Worm (Caenorhabditis elegans): ENCODE results near the gene R05F9.7.

Gene R05F9.7

DNA sequence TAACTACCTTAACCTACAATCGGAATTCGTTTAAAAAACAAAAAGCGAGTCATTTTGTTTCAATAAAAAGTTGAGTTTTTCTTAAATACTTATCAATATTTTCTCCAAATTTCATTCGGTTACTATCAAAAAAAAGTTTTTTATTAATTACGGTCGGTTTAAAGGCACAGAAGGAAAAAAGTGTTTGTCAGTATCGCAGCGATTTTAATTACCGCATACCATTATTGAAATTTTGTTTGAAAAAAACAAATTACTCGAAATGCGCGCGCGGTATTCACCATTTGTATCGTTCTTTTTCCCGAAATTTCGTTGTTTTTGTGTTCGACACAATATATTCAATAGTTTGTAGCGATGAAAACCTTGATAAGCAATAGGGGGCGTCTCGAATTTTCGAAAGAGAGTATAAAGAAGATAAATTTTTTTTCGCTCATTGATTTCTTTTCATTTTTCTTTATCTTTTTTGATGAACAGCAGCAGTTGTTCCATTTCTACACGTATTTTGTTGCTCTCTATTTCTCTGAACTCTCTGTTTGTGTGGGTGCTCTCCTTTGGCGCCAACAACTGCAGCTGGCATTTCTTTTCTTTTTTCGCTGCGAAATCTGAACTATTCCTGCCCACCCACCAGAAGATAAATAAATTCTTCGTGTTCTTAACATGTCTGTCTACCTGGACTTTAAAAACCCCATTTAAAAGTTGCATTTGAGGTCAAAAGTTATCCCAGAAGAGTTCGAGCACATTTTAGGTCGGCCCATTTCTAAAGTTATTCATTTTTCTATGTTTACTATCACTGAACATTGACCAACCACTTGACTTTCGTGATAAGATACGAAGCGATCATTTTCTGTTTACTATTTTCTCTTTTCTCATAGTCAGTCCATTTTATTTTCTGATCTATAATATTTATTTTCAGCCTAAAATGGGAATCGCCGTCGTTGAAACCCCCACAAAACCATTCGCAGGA, 2.7 kb downstream of the R05F9.7 start, which contains the start of gene pgm-1 (continued):
- TF ChIP-seq snpc-4 (GFP tag; optimal IDR thresholded peaks at IDR 0.05), result no peak
- TF ChIP-seq snpc-4 (tag; optimal IDR thresholded peaks at IDR 0.05), result no peak
- TF ChIP-seq him-1 (tag; optimal IDR thresholded peaks at IDR 0.05), result no peak
- TF ChIP-seq F10E7.11 (tag; optimal IDR thresholded peaks at IDR 0.05), result no peak
- TF ChIP-seq snpc-1.3 (tag; optimal IDR thresholded peaks at IDR 0.05; ENCODE audit: insufficient read depth), result peak; percentile 8
- TF ChIP-seq snpc-3.4 (tag; optimal IDR thresholded peaks at IDR 0.05), result no peak
- no peak for TF ChIP-seq nhr-179 (tag; optimal IDR thresholded peaks at IDR 0.05)
- TF ChIP-seq ztf-6 (GFP tag; IDR thresholded peaks at IDR 0.05), result no peak
- peak; percentile 52; the same call in 1 of the 2 replicates for TF ChIP-seq F33H1.4 (GFP tag; IDR thresholded peaks at IDR 0.05)
- no peak for TF ChIP-seq egl-18 (GFP tag; IDR thresholded peaks at IDR 0.05)
- no peak for TF ChIP-seq tbp1 (GFP tag; optimal IDR thresholded peaks at IDR 0.05)
- TF ChIP-seq tbx-9 (tag; optimal IDR thresholded peaks at IDR 0.05; ENCODE audit: borderline replicate concordance), result no peak
- no peak for TF ChIP-seq attf-6 (GFP tag; IDR thresholded peaks at IDR 0.05)
- TF ChIP-seq gei-17 (GFP tag; optimal IDR thresholded peaks at IDR 0.05), result no peak
- TF ChIP-seq Y53F4B.3 (GFP tag; IDR thresholded peaks at IDR 0.05), result no peak
- TF ChIP-seq hlh-12 (tag; optimal IDR thresholded peaks at IDR 0.05), result no peak
- no peak for TF ChIP-seq somi-1 (GFP tag; optimal IDR thresholded peaks at IDR 0.05)
- no peak for TF ChIP-seq lsy-27 (tag; optimal IDR thresholded peaks at IDR 0.05; ENCODE audit: borderline replicate concordance, insufficient read depth)
- no peak for TF ChIP-seq F49E8.2 (tag; optimal IDR thresholded peaks at IDR 0.05; ENCODE audit: insufficient read depth)
- TF ChIP-seq pha-4 (tag; optimal IDR thresholded peaks at IDR 0.05), result no peak
- no peak for TF ChIP-seq F22D6.2 (tag; optimal IDR thresholded peaks at IDR 0.05)
- TF ChIP-seq F55B11.4 (tag; optimal IDR thresholded peaks at IDR 0.05; ENCODE audit: borderline replicate concordance, insufficient read depth), result no peak
- TF ChIP-seq Y56A3A.18 (GFP tag; IDR thresholded peaks at IDR 0.05), result no peak
- TF ChIP-seq attf-5 (GFP tag; optimal IDR thresholded peaks at IDR 0.05), result peak; percentile 31
- TF ChIP-seq lag-1 (GFP tag; IDR thresholded peaks at IDR 0.05), result no peak
- no peak for TF ChIP-seq sptf-2 (GFP tag; optimal IDR thresholded peaks at IDR 0.05)
- TF ChIP-seq T26A5.8 (tag; optimal IDR thresholded peaks at IDR 0.05), result no peak
- TF ChIP-seq ceh-40 (GFP tag; IDR thresholded peaks at IDR 0.05), result no peak
- no peak for TF ChIP-seq dpff-1 (tag; optimal IDR thresholded peaks at IDR 0.05)
- TF ChIP-seq lin-40 (tag; optimal IDR thresholded peaks at IDR 0.05), result peak; percentile 3
- no peak for TF ChIP-seq fkh-3 (tag; optimal IDR thresholded peaks at IDR 0.05)
- TF ChIP-seq F23B12.7 (tag; optimal IDR thresholded peaks at IDR 0.05; ENCODE audit: insufficient read depth), result no peak
- no peak for TF ChIP-seq nfyb-1 (GFP tag; IDR thresholded peaks at IDR 0.05)
- peak; percentile 74 for TF ChIP-seq efl-1 (GFP tag; optimal IDR thresholded peaks at IDR 0.05)
- TF ChIP-seq xnd-1 (tag; optimal IDR thresholded peaks at IDR 0.05), result peak; percentile 73
- TF ChIP-seq die-1 (tag; optimal IDR thresholded peaks at IDR 0.05), result no peak
- TF ChIP-seq K11D2.4 (GFP tag; IDR thresholded peaks at IDR 0.05), result no peak
- TF ChIP-seq lin-35 (GFP tag; optimal IDR thresholded peaks at IDR 0.05), result no peak
- TF ChIP-seq akir-1 (GFP tag; optimal IDR thresholded peaks at IDR 0.05), result no peak
- TF ChIP-seq unc-130 (GFP tag; optimal IDR thresholded peaks at IDR 0.05), result no peak
- no peak; the same call in 1 of the 2 replicates for TF ChIP-seq hmg-1.2 (GFP tag; IDR thresholded peaks at IDR 0.05)
- TF ChIP-seq B0336.3 (GFP tag; IDR thresholded peaks at IDR 0.05), result no peak
- TF ChIP-seq F37B4.10 (GFP tag; IDR thresholded peaks at IDR 0.05), result no peak
- TF ChIP-seq unc-62 (GFP tag; optimal IDR thresholded peaks at IDR 0.05), result no peak
- TF ChIP-seq ceh-27 (GFP tag; optimal IDR thresholded peaks at IDR 0.05), result no peak
- TF ChIP-seq B0261.1 (tag; optimal IDR thresholded peaks at IDR 0.05), result no peak

Measured in whole organism, young adult.